Worm (Caenorhabditis elegans) whole organism, L1 larva: ENCODE data around the gene lec-12.

Source experiments
- ceh-90 ChIP-seq: sonication (generic microtip); optimal IDR thresholded peaks from 2 replicates; lab custom pipeline; 2016; ENCODE audit warnings: missing genetic modification characterization, missing compliant biosample characterization
- elt-2 ChIP-seq: sonication (generic microtip); optimal IDR thresholded peaks from 2 replicates; lab custom pipeline; 2016; ENCODE audit warnings: missing genetic modification characterization, mild to moderate bottlenecking, inconsistent platforms, missing compliant biosample characterization, missing genetic modification reagents
- unc-130 ChIP-seq: fragments of 150-350 bp; optimal IDR thresholded peaks from 2 replicates; lab custom pipeline; 2017; ENCODE audit warnings: missing biosample characterization, missing genetic modification characterization, inconsistent platforms
- unc-62 ChIP-seq: fragments of 150-350 bp; optimal IDR thresholded peaks from 2 replicates; lab custom pipeline; 2014; ENCODE audit warnings: missing biosample characterization, missing genetic modification reagents, missing genetic modification characterization

DNA sequence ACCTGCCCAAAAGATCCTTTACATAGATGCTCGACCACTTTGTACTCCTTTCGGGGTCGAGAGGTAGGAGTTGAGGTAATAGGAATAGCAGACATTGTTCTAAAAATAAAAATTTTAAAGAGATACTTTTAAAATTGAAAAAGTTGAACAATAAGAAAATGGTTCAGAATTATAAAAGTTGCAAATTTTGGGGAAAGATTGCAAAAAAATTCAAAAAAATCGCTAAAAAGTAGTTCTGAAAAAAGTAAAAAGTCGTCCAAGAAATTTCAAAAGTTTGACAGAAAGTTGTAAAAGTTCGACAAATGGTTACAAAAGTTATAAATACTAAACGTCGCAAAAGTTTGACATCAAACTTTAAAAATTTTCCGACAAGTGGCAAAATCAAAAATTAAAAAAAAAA lies 33.9 kb downstream of the lec-12 start, which contains the start of gene R02C2.1:
- TF ChIP-seq elt-2 = no peak
- no peak for TF ChIP-seq unc-62 (GFP tag; lab: Kevin White, UChicago)
- TF ChIP-seq unc-130 = no peak
- no peak for TF ChIP-seq ceh-90
